In genomic region chrII:3110099-3110498, ce11 we compare ENCODE assay signal across 2 worm cellular contexts.
TF ChIP-seq lines count a peak whose summit lies in the region.

No protein-coding gene starts in this region.

TF ChIP-seq in whole organism, L4 larva, 104 proteins besides CTCF, POLR2A, EP300 and RAD21:
- TF ChIP-seq set-16 (GFP tag; IDR thresholded peaks at IDR 0.05; lab: Robert Waterston, UW) (peak; percentile 73), nhr-237 (tag; optimal IDR thresholded peaks at IDR 0.05; lab: Kevin White, UChicago) (no peak), F10B5.3 (tag; optimal IDR thresholded peaks at IDR 0.05; lab: Kevin White, UChicago) (no peak), nhr-102 (tag; optimal IDR thresholded peaks at IDR 0.05; lab: Kevin White, UChicago) (no peak), unc-62 (GFP tag; optimal IDR thresholded peaks at IDR 0.05 in 1 of 2; lab: Kevin White, UChicago) (peak in 1 of 2 experiments; percentile 57), unc-62 (tag; optimal IDR thresholded peaks at IDR 0.05; lab: Kevin White, UChicago) (no peak), hlh-11 (tag; optimal IDR thresholded peaks at IDR 0.05; lab: Kevin White, UChicago) (no peak), saeg-2 (GFP tag; IDR thresholded peaks at IDR 0.05; lab: Robert Waterston, UW) (no peak), duxl-1 (tag; optimal IDR thresholded peaks at IDR 0.05; lab: Kevin White, UChicago; ENCODE audit: poor library complexity) (no peak), zip-2 (tag; optimal IDR thresholded peaks at IDR 0.05; lab: Kevin White, UChicago) (no peak), dmd-8 (GFP tag; IDR thresholded peaks at IDR 0.05; lab: Robert Waterston, UW) (0 out of 2 replicates have a peak, but pooled peaks have one; percentile 30), hif-1 (tag; optimal IDR thresholded peaks at IDR 0.05; lab: Kevin White, UChicago) (no peak), aha-1 (tag; lab: Kevin White, UChicago) (no peak)

TF ChIP-seq in whole organism, young adult, 124 proteins besides CTCF, POLR2A, EP300 and RAD21:
- TF ChIP-seq egrh-3 (GFP tag; IDR thresholded peaks at IDR 0.05; lab: Robert Waterston, UW) (peak; percentile 14; the same call in 1 of the 2 replicates), aptf-2 (GFP tag; conservative IDR thresholded peaks at IDR 0.05; lab: Robert Waterston, UW) (no peak), madf-6 (GFP tag; IDR thresholded peaks at IDR 0.05; lab: Robert Waterston, UW) (no peak), snpc-1.1 (tag; optimal IDR thresholded peaks at IDR 0.05; lab: Kevin White, UChicago; ENCODE audit: insufficient read depth) (peak; percentile 60), hmg-1.2 (GFP tag; IDR thresholded peaks at IDR 0.05; lab: Robert Waterston, UW) (peak; percentile 10; the same call in 1 of the 2 replicates), zfh-2 (GFP tag; conservative IDR thresholded peaks at IDR 0.05; lab: Robert Waterston, UW) (peak; percentile 46; the same call in 1 of the 2 replicates), bed-1 (GFP tag; IDR thresholded peaks at IDR 0.05; lab: Robert Waterston, UW) (no peak), ceh-58 (GFP tag; IDR thresholded peaks at IDR 0.05; lab: Robert Waterston, UW) (no peak), F23B12.7 (tag; optimal IDR thresholded peaks at IDR 0.05; lab: Kevin White, UChicago; ENCODE audit: insufficient read depth) (no peak), nhr-27 (tag; optimal IDR thresholded peaks at IDR 0.05; lab: Kevin White, UChicago) (no peak), D2030.7 (GFP tag; IDR thresholded peaks at IDR 0.05; lab: Robert Waterston, UW) (0 out of 2 replicates have a peak, but pooled peaks have one; percentile 23), egl-18 (GFP tag; IDR thresholded peaks at IDR 0.05; lab: Robert Waterston, UW) (no peak), ceh-27 (GFP tag; optimal IDR thresholded peaks at IDR 0.05; lab: Kevin White, UChicago) (no peak), snpc-4 (GFP tag; optimal IDR thresholded peaks at IDR 0.05; lab: Kevin White, UChicago) (no peak), snpc-4 (tag; optimal IDR thresholded peaks at IDR 0.05; lab: Kevin White, UChicago) (peak in 2 of 4 experiments; percentile 57 to 74), unc-62 (GFP tag; optimal IDR thresholded peaks at IDR 0.05; lab: Kevin White, UChicago) (no peak), Y67H2A.10 (GFP tag; conservative IDR thresholded peaks at IDR 0.05; lab: Robert Waterston, UW) (no peak), cebp-2 (GFP tag; IDR thresholded peaks at IDR 0.05; lab: Robert Waterston, UW) (0 out of 2 replicates have a peak, but pooled peaks have one; percentile 17), Y95B8A.8 (GFP tag; IDR thresholded peaks at IDR 0.05; lab: Robert Waterston, UW) (no peak), attf-3 (GFP tag; conservative IDR thresholded peaks at IDR 0.05; lab: Robert Waterston, UW) (0 out of 2 replicates have a peak, but pooled peaks have one; percentile 7)
